Worm (Caenorhabditis elegans) whole organism, L1 larva: ENCODE data around the gene ZK930.4.
A peak's percentile ranks its signal among the peaks of the same experiment; 100 is the strongest.

Source experiments
- C04F5.9 ChIP-seq: sonication (generic microtip); optimal IDR thresholded peaks from 2 replicates; lab custom pipeline; 2016; ENCODE audit warnings: missing genetic modification characterization, missing compliant biosample characterization
- C16A3.4 ChIP-seq: fragments of 150-350 bp; optimal IDR thresholded peaks from 2 replicates; lab custom pipeline; 2014; ENCODE audit warnings: missing biosample characterization, missing genetic modification characterization
- C34B4.2 ChIP-seq: sonication (generic microtip); optimal IDR thresholded peaks from 2 replicates; lab custom pipeline; 2017; ENCODE audit warnings: mild to moderate bottlenecking, missing genetic modification characterization, missing compliant biosample characterization
- aly-2 ChIP-seq: fragments of 150-350 bp; optimal IDR thresholded peaks from 2 replicates; lab custom pipeline; 2014; ENCODE audit warnings: missing biosample characterization, missing genetic modification characterization
- blmp-1 ChIP-seq: fragments of 150-350 bp; optimal IDR thresholded peaks from 2 replicates; lab custom pipeline; 2014; ENCODE audit warnings: missing biosample characterization, missing genetic modification characterization
- ceh-63 ChIP-seq: fragments of 200-800 bp; sonication (Bioruptor generic); optimal IDR thresholded peaks from 2 replicates; lab custom pipeline; 2018; ENCODE audit warnings: mild to moderate bottlenecking, missing genetic modification characterization, missing compliant biosample characterization
- ces-1 ChIP-seq: fragments of 150-350 bp; optimal IDR thresholded peaks from 2 replicates; lab custom pipeline; 2014; ENCODE audit warnings: missing biosample characterization, missing genetic modification reagents, missing genetic modification characterization
- dpl-1 ChIP-seq, 3 experiments: fragments of 150-350 bp in 2 of 3; sonication (generic microtip) in 1 of 3; optimal IDR thresholded peaks; 2 replicates each; lab custom pipeline; 2014 to 2017; ENCODE audit warnings: missing biosample characterization in 3 of 3, missing genetic modification characterization in 3 of 3, missing genetic modification reagents in 3 of 3
- efl-1 ChIP-seq, 4 experiments: fragments of 150-350 bp; optimal IDR thresholded peaks in 3 of 4; peaks in 1 of 4; 1 replicate in 1 of 4; 2 replicates in 3 of 4; lab custom pipeline; 2014; ENCODE audit warnings: missing biosample characterization in 2 of 4, missing genetic modification characterization in 2 of 4, missing genetic modification reagents in 2 of 4
- efl-3 ChIP-seq: fragments of 200-800 bp; sonication (Bioruptor generic); optimal IDR thresholded peaks from 2 replicates; lab custom pipeline; 2018; ENCODE audit warnings: mild to moderate bottlenecking, missing genetic modification characterization, missing compliant biosample characterization
- egl-13 ChIP-seq: sonication (generic microtip); optimal IDR thresholded peaks from 2 replicates; lab custom pipeline; 2016; ENCODE audit warnings: missing genotype, missing genetic modification reagents, missing genetic modification characterization, missing compliant biosample characterization
- elt-2 ChIP-seq: sonication (generic microtip); optimal IDR thresholded peaks from 2 replicates; lab custom pipeline; 2016; ENCODE audit warnings: missing genetic modification characterization, mild to moderate bottlenecking, inconsistent platforms, missing compliant biosample characterization, missing genetic modification reagents
- fkh-10 ChIP-seq: sonication (generic microtip); optimal IDR thresholded peaks from 2 replicates; lab custom pipeline; 2017; ENCODE audit warnings: missing biosample characterization, missing genetic modification reagents, missing genetic modification characterization
- fkh-4 ChIP-seq: sonication (generic microtip); optimal IDR thresholded peaks from 2 replicates; lab custom pipeline; 2016; ENCODE audit warnings: missing compliant biosample characterization, missing genetic modification characterization, borderline replicate concordance
- fos-1 ChIP-seq: fragments of 150-350 bp; optimal IDR thresholded peaks from 2 replicates; lab custom pipeline; 2014; ENCODE audit warnings: missing biosample characterization, missing genetic modification characterization
- hlh-17 ChIP-seq: fragments of 200-800 bp; sonication (Bioruptor generic); optimal IDR thresholded peaks from 2 replicates; lab custom pipeline; 2018; ENCODE audit warnings: missing genetic modification characterization, mild to moderate bottlenecking, missing compliant biosample characterization, moderate library complexity, borderline replicate concordance
- irx-1 ChIP-seq: sonication (generic microtip); optimal IDR thresholded peaks from 2 replicates; lab custom pipeline; 2016; ENCODE audit warnings: missing genetic modification characterization, missing compliant biosample characterization
- jun-1 ChIP-seq: fragments of 150-350 bp; optimal IDR thresholded peaks from 2 replicates; lab custom pipeline; 2014; ENCODE audit warnings: missing biosample characterization, missing genetic modification reagents, missing genetic modification characterization
- lin-13 ChIP-seq: fragments of 150-350 bp; optimal IDR thresholded peaks from 2 replicates; lab custom pipeline; 2014; ENCODE audit warnings: missing biosample characterization, missing genetic modification reagents, missing genetic modification characterization
- lin-14 ChIP-seq: fragments of 200-800 bp; sonication (Bioruptor generic); optimal IDR thresholded peaks from 2 replicates; lab custom pipeline; 2018; ENCODE audit warnings: mild to moderate bottlenecking, missing genetic modification characterization, moderate library complexity, missing compliant biosample characterization
- lin-15B ChIP-seq: fragments of 150-350 bp; sonication (generic microtip); optimal IDR thresholded peaks from 3 replicates; lab custom pipeline; 2014; ENCODE audit warnings: missing biosample characterization, missing genetic modification characterization
- lin-39 ChIP-seq: fragments of 150-350 bp; optimal IDR thresholded peaks from 2 replicates; lab custom pipeline; 2014; ENCODE audit warnings: missing biosample characterization, missing genetic modification reagents, missing genetic modification characterization
- lir-3 ChIP-seq: sonication (generic microtip); optimal IDR thresholded peaks from 2 replicates; lab custom pipeline; 2016; ENCODE audit warnings: mild to moderate bottlenecking, missing genetic modification characterization, moderate library complexity, missing compliant biosample characterization; ENCODE audit not compliant: poor library complexity
- lsy-2 ChIP-seq, 2 experiments: fragments of 150-350 bp; optimal IDR thresholded peaks; 2 replicates each; lab custom pipeline; 2014; ENCODE audit warnings: missing biosample characterization in 2 of 2, missing genetic modification characterization in 2 of 2
- mdl-1 ChIP-seq, 2 experiments: fragments of 150-350 bp; optimal IDR thresholded peaks; 2 replicates each; lab custom pipeline; 2014 to 2017; ENCODE audit warnings: missing biosample characterization in 2 of 2, missing genetic modification characterization in 2 of 2, inconsistent platforms in 1 of 2
- mef-2 ChIP-seq: fragments of 150-350 bp; optimal IDR thresholded peaks from 2 replicates; lab custom pipeline; 2014; ENCODE audit warnings: missing biosample characterization, missing genetic modification characterization
- mep-1 ChIP-seq: fragments of 150-350 bp; optimal IDR thresholded peaks from 2 replicates; lab custom pipeline; 2014; ENCODE audit warnings: missing biosample characterization, missing genetic modification characterization
- nhr-12 ChIP-seq: sonication (generic microtip); optimal IDR thresholded peaks from 2 replicates; lab custom pipeline; 2017; ENCODE audit warnings: missing biosample characterization, missing genetic modification characterization
- nhr-20 ChIP-seq: sonication (generic microtip); optimal IDR thresholded peaks from 2 replicates; lab custom pipeline; 2016; ENCODE audit warnings: mild to moderate bottlenecking, missing genetic modification characterization, missing compliant biosample characterization
- nhr-237 ChIP-seq: fragments of 150-350 bp; optimal IDR thresholded peaks from 2 replicates; lab custom pipeline; 2014; ENCODE audit warnings: missing biosample characterization, missing genetic modification characterization
- nhr-28 ChIP-seq: fragments of 150-350 bp; optimal IDR thresholded peaks from 2 replicates; lab custom pipeline; 2014; ENCODE audit warnings: missing biosample characterization, missing genetic modification characterization
- nhr-71 ChIP-seq: sonication (generic microtip); optimal IDR thresholded peaks from 2 replicates; lab custom pipeline; 2016; ENCODE audit warnings: mild to moderate bottlenecking, missing genetic modification characterization, moderate library complexity, missing compliant biosample characterization
- nhr-76 ChIP-seq: sonication (generic microtip); optimal IDR thresholded peaks from 2 replicates; lab custom pipeline; 2017; ENCODE audit warnings: missing biosample characterization, missing genetic modification characterization
- nhr-77 ChIP-seq: fragments of 150-350 bp; optimal IDR thresholded peaks from 2 replicates; lab custom pipeline; 2014; ENCODE audit warnings: missing biosample characterization, missing genetic modification characterization
- nhr-84 ChIP-seq: sonication (generic microtip); optimal IDR thresholded peaks from 2 replicates; lab custom pipeline; 2017; ENCODE audit warnings: missing biosample characterization, missing genetic modification characterization
- nhr-90 ChIP-seq: sonication (generic microtip); optimal IDR thresholded peaks from 2 replicates; lab custom pipeline; 2016; ENCODE audit warnings: mild to moderate bottlenecking, missing genetic modification characterization, missing compliant biosample characterization; ENCODE audit not compliant: poor library complexity
- pqm-1 ChIP-seq: sonication (generic microtip); optimal IDR thresholded peaks from 3 replicates; lab custom pipeline; 2017; ENCODE audit warnings: missing biosample characterization, missing genetic modification characterization
- rnt-1 ChIP-seq: sonication (generic microtip); optimal IDR thresholded peaks from 2 replicates; lab custom pipeline; 2016; ENCODE audit warnings: mild to moderate bottlenecking, missing genetic modification characterization, moderate library complexity, missing compliant biosample characterization
- skn-1 ChIP-seq: fragments of 150-350 bp; optimal IDR thresholded peaks from 2 replicates; lab custom pipeline; 2014; ENCODE audit warnings: missing biosample characterization, missing genetic modification characterization
- snpc-4 ChIP-seq: fragments of 150-350 bp; optimal IDR thresholded peaks from 2 replicates; lab custom pipeline; 2014; ENCODE audit warnings: missing biosample characterization, missing genetic modification characterization
- sptf-1 ChIP-seq: fragments of 150-350 bp; optimal IDR thresholded peaks from 2 replicates; lab custom pipeline; 2014; ENCODE audit warnings: missing biosample characterization, missing genetic modification characterization
- sup-37 ChIP-seq: fragments of 200-800 bp; sonication (Bioruptor generic); optimal IDR thresholded peaks from 2 replicates; lab custom pipeline; 2018; ENCODE audit warnings: mild to moderate bottlenecking, missing genetic modification characterization, missing compliant biosample characterization
- swsn-7 ChIP-seq: sonication (generic microtip); optimal IDR thresholded peaks from 2 replicates; lab custom pipeline; 2016; ENCODE audit warnings: missing genetic modification characterization, missing compliant biosample characterization
- unc-62 ChIP-seq: fragments of 150-350 bp; optimal IDR thresholded peaks from 2 replicates; lab custom pipeline; 2014; ENCODE audit warnings: missing biosample characterization, missing genetic modification reagents, missing genetic modification characterization
- unc-86 ChIP-seq: sonication (generic microtip); optimal IDR thresholded peaks from 2 replicates; lab custom pipeline; 2016; ENCODE audit warnings: missing genetic modification characterization, missing compliant biosample characterization
- unc-98 ChIP-seq: fragments of 200-800 bp; sonication (Bioruptor generic); IDR thresholded peaks from 2 replicates; pipeline ENCODE4 v1.3.6; 2022; ENCODE audit warnings: missing genetic modification characterization, missing compliant biosample characterization
- xbp-1 ChIP-seq: sonication (generic microtip); optimal IDR thresholded peaks from 2 replicates; lab custom pipeline; 2016; ENCODE audit warnings: missing genetic modification characterization, missing compliant biosample characterization
- zag-1 ChIP-seq: fragments of 150-350 bp; optimal IDR thresholded peaks from 2 replicates; lab custom pipeline; 2014; ENCODE audit warnings: missing biosample characterization, missing genetic modification characterization
- ztf-11 ChIP-seq, 2 experiments: sonication (generic microtip); optimal IDR thresholded peaks; 2 replicates each; lab custom pipeline; 2016 to 2017; ENCODE audit warnings: missing genetic modification characterization in 2 of 2, missing biosample characterization in 1 of 2, missing compliant biosample characterization in 1 of 2
- ztf-4 ChIP-seq: fragments of 150-350 bp; optimal IDR thresholded peaks from 2 replicates; lab custom pipeline; 2014; ENCODE audit warnings: missing biosample characterization, missing genetic modification characterization

ZK930.4 gene

ce11 chrII:11868893-11869292 is 37.4 kb upstream of the ZK930.4 start:
- TF ChIP-seq efl-1 (optimal IDR thresholded peaks at IDR 0.05; lab: Kevin White, UChicago) (no peak), efl-1 (GFP tag; optimal IDR thresholded peaks at IDR 0.05 in 1 of 2; lab: Kevin White, UChicago) (peak in 1 of 2 experiments; percentile 3), lsy-2 (tag; optimal IDR thresholded peaks at IDR 0.05; lab: Kevin White, UChicago) (no peak)

DNA sequence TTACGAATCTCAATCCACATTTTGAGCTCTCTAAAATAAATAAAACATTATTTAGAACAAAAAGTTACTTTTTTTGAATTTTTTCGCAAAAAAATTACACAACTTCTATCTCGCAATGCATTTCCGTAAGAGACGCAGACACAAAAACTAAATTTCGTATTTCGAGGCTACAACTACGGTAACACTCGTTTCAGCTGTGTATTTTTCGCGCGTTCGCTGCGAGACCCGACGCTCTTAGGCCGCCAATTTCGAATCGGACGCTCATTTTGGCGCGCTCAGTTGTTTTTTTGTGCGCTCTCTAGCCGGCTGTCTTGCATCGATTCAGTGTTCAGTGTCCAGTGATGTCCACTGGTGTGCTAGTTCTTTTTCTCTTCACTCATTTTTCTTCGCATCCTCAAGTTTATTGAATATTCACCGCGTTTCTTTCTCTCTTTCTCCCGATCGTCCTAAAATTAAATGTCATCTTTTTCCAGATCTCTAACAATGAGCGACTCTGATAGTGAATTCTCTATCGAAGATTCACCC is 31.6 kb upstream of the ZK930.4 start, which contains the start of the genes npp-3 and top-2:
Gene npp-3 (minus strand): TSS at position 115 of the 525 bp plus-strand sequence.
Gene top-2 (plus strand): TSS at position 475 of the 525 bp plus-strand sequence.
- peak in 1 of 2 experiments; percentile 63 for TF ChIP-seq ztf-11 (tag; optimal IDR thresholded peaks at IDR 0.05; lab: Kevin White, UChicago)
- no peak for TF ChIP-seq ces-1 (GFP tag; lab: Kevin White, UChicago)
- TF ChIP-seq elt-2 (tag; lab: Kevin White, UChicago) = peak; percentile 56
- TF ChIP-seq lin-13 (GFP tag; lab: Kevin White, UChicago) = peak; percentile 95
- no peak for TF ChIP-seq zag-1 (tag; lab: Kevin White, UChicago)
- peak; percentile 65 for TF ChIP-seq fkh-4 (tag; lab: Kevin White, UChicago)
- TF ChIP-seq nhr-237 (tag; lab: Kevin White, UChicago) = peak; percentile 73
- no peak for TF ChIP-seq unc-98 (GFP tag; lab: Robert Waterston, UW)
- peak in 1 of 2 experiments; percentile 83 for TF ChIP-seq mdl-1 (tag; optimal IDR thresholded peaks at IDR 0.05; lab: Kevin White, UChicago)
- peak; percentile 93 for TF ChIP-seq xbp-1 (tag; lab: Kevin White, UChicago)
- peak; percentile 94 for TF ChIP-seq swsn-7 (tag; lab: Kevin White, UChicago)
- TF ChIP-seq pqm-1 (tag; lab: Kevin White, UChicago) = no peak
- peak; percentile 89 for TF ChIP-seq C04F5.9 (tag; lab: Kevin White, UChicago)
- TF ChIP-seq aly-2 (tag; lab: Kevin White, UChicago) = peak; percentile 78
- peak; percentile 90 for TF ChIP-seq nhr-90 (tag; lab: Kevin White, UChicago)
- peak; percentile 94 for TF ChIP-seq skn-1 (tag; lab: Kevin White, UChicago)
- no peak for TF ChIP-seq nhr-28 (tag; lab: Kevin White, UChicago)
- TF ChIP-seq C16A3.4 (tag; lab: Kevin White, UChicago) = peak; percentile 95
- peak; percentile 91 for TF ChIP-seq irx-1 (tag; lab: Kevin White, UChicago)
- TF ChIP-seq C34B4.2 (tag; lab: Kevin White, UChicago) = peak; percentile 17
- TF ChIP-seq nhr-20 (tag; lab: Kevin White, UChicago) = peak; percentile 92
- peak; percentile 79 for TF ChIP-seq snpc-4 (tag; lab: Kevin White, UChicago)
- TF ChIP-seq efl-3 (GFP tag; lab: Kevin White, UChicago) = no peak
- TF ChIP-seq rnt-1 (tag; lab: Kevin White, UChicago) = peak; percentile 94
- no peak for TF ChIP-seq blmp-1 (tag; lab: Kevin White, UChicago)
- TF ChIP-seq nhr-76 (tag; lab: Kevin White, UChicago) = peak; percentile 36
- peak; percentile 92 for TF ChIP-seq fkh-10 (GFP tag; lab: Kevin White, UChicago)
- TF ChIP-seq egl-13 (tag; lab: Kevin White, UChicago) = peak; percentile 89
- peak; percentile 85 for TF ChIP-seq lir-3 (tag; lab: Kevin White, UChicago)
- peak; percentile 93 for TF ChIP-seq jun-1 (tag; lab: Kevin White, UChicago)
- peak; percentile 83 for TF ChIP-seq mef-2
- no peak for TF ChIP-seq ceh-63 (GFP tag; lab: Kevin White, UChicago)
- no peak for TF ChIP-seq sptf-1 (tag; lab: Kevin White, UChicago)
- peak; percentile 97 for TF ChIP-seq nhr-71
- TF ChIP-seq lin-15B = peak; percentile 94
- TF ChIP-seq nhr-77 (tag; lab: Kevin White, UChicago) = peak; percentile 92
- no peak for TF ChIP-seq mep-1 (tag; lab: Kevin White, UChicago)
- peak; percentile 91 for TF ChIP-seq fos-1 (tag; lab: Kevin White, UChicago)
- peak; percentile 98 to 99 for TF ChIP-seq efl-1 (optimal IDR thresholded peaks at IDR 0.05; lab: Kevin White, UChicago)
- peak; percentile 99 to 100 for TF ChIP-seq efl-1 (GFP tag; optimal IDR thresholded peaks at IDR 0.05 in 1 of 2; lab: Kevin White, UChicago)
- TF ChIP-seq sup-37 = peak; percentile 24
- no peak for TF ChIP-seq nhr-84
- TF ChIP-seq unc-86 (tag; lab: Kevin White, UChicago) = peak; percentile 95
- TF ChIP-seq lin-39 (tag; lab: Kevin White, UChicago) = peak; percentile 83
- peak; percentile 99 for TF ChIP-seq dpl-1 (GFP tag; optimal IDR thresholded peaks at IDR 0.05; lab: Kevin White, UChicago)
- no peak for TF ChIP-seq unc-62 (GFP tag; lab: Kevin White, UChicago)
- TF ChIP-seq nhr-12 (tag; lab: Kevin White, UChicago) = no peak
- no peak for TF ChIP-seq hlh-17
- TF ChIP-seq lin-14 (GFP tag; lab: Kevin White, UChicago) = peak; percentile 94
- peak; percentile 74 for TF ChIP-seq ztf-4 (tag; lab: Kevin White, UChicago)
